In genomic region chr2L:223867-224598, dm6 we compare ENCODE assay signal across 3 fruit fly cellular contexts.
TF ChIP-seq lines count a peak whose summit lies in the region.

No protein-coding gene starts in this region.

- no peak for TF ChIP-seq CTCF in whole organism, embryonic (GFP tag; optimal IDR thresholded peaks at IDR 0.05; lab: Kevin White, UChicago)

TF ChIP-seq in whole organism, embryonic, 481 proteins besides CTCF, POLR2A, EP300 and RAD21 (continues in another document):
- TF ChIP-seq CG12391 (tag; optimal IDR thresholded peaks at IDR 0.05; lab: Kevin White, UChicago): no peak
- no peak for TF ChIP-seq CG12104 (GFP tag; optimal IDR thresholded peaks at IDR 0.05; lab: Kevin White, UChicago)
- 0 out of 2 replicates have a peak, but pooled peaks have one; percentile 3 for TF ChIP-seq CG13287 (GFP tag; IDR thresholded peaks at IDR 0.05; lab: Robert Waterston, UW; ENCODE audit: partially characterized antibody)
- TF ChIP-seq CkIIα-i1 (GFP tag; IDR thresholded peaks at IDR 0.05; lab: Robert Waterston, UW): no peak
- TF ChIP-seq CG2875 (GFP tag; optimal IDR thresholded peaks at IDR 0.05; lab: Kevin White, UChicago): no peak
- TF ChIP-seq CG10462 (GFP tag; optimal IDR thresholded peaks at IDR 0.05; lab: Kevin White, UChicago): no peak
- TF ChIP-seq cad (GFP tag; optimal IDR thresholded peaks at IDR 0.05; lab: Kevin White, UChicago): peak; percentile 71
- no peak for TF ChIP-seq Drgx (GFP tag; IDR thresholded peaks at IDR 0.05; lab: Robert Waterston, UW)
- no peak for TF ChIP-seq mirr (GFP tag; optimal IDR thresholded peaks at IDR 0.05; lab: Kevin White, UChicago)
- TF ChIP-seq CG17186 (GFP tag; optimal IDR thresholded peaks at IDR 0.05; lab: Kevin White, UChicago): no peak
- TF ChIP-seq Sox102F (GFP tag; optimal IDR thresholded peaks at IDR 0.05; lab: Kevin White, UChicago): no peak
- TF ChIP-seq Nf-YB (GFP tag; optimal IDR thresholded peaks at IDR 0.05; lab: Kevin White, UChicago): no peak
- TF ChIP-seq bcd (GFP tag; optimal IDR thresholded peaks at IDR 0.05; lab: Kevin White, UChicago): no peak
- TF ChIP-seq slp2 (GFP tag; optimal IDR thresholded peaks at IDR 0.05; lab: Kevin White, UChicago): no peak
- no peak for TF ChIP-seq vvl (GFP tag; IDR thresholded peaks at IDR 0.05; lab: Robert Waterston, UW)
- TF ChIP-seq CG3281 (GFP tag; optimal IDR thresholded peaks at IDR 0.05; lab: Kevin White, UChicago): no peak
- no peak for TF ChIP-seq CG6254 (GFP tag; optimal IDR thresholded peaks at IDR 0.05; lab: Kevin White, UChicago)
- TF ChIP-seq Tbp (GFP tag; optimal IDR thresholded peaks at IDR 0.05; lab: Kevin White, UChicago): no peak
- no peak for TF ChIP-seq dysf (GFP tag; IDR thresholded peaks at IDR 0.05; lab: Robert Waterston, UW)
- TF ChIP-seq CG10979 (tag; optimal IDR thresholded peaks at IDR 0.05; lab: Kevin White, UChicago): no peak
- TF ChIP-seq hkb (optimal IDR thresholded peaks at IDR 0.05; lab: Kevin White, UChicago): no peak
- no peak for TF ChIP-seq hkb (GFP tag; IDR thresholded peaks at IDR 0.05; lab: Robert Waterston, UW)
- TF ChIP-seq Optix (GFP tag; IDR thresholded peaks at IDR 0.05; lab: Robert Waterston, UW): no peak
- no peak for TF ChIP-seq CG12659 (GFP tag; optimal IDR thresholded peaks at IDR 0.05; lab: Kevin White, UChicago)
- no peak for TF ChIP-seq scrt (GFP tag; optimal IDR thresholded peaks at IDR 0.05; lab: Kevin White, UChicago)
- TF ChIP-seq knrl (GFP tag; IDR thresholded peaks at IDR 0.05; lab: Robert Waterston, UW; ENCODE audit: partially characterized antibody): no peak
- no peak for TF ChIP-seq CG10274 (GFP tag; optimal IDR thresholded peaks at IDR 0.05; lab: Kevin White, UChicago)
- no peak for TF ChIP-seq HLH4C (GFP tag; IDR thresholded peaks at IDR 0.05; lab: Robert Waterston, UW; ENCODE audit: partially characterized antibody)
- TF ChIP-seq crol (GFP tag; IDR thresholded peaks at IDR 0.05; lab: Robert Waterston, UW): peak; percentile 77
- no peak for TF ChIP-seq oc (tag; optimal IDR thresholded peaks at IDR 0.05; lab: Kevin White, UChicago)
- no peak for TF ChIP-seq CG8281 (tag; optimal IDR thresholded peaks at IDR 0.05; lab: Kevin White, UChicago)
- peak; percentile 69 for TF ChIP-seq cg (GFP tag; optimal IDR thresholded peaks at IDR 0.05; lab: Kevin White, UChicago)

TF ChIP-seq in whole organism, pupa, 21 proteins besides CTCF, POLR2A, EP300 and RAD21:
- TF ChIP-seq CG4496 (GFP tag; IDR thresholded peaks at IDR 0.05; lab: Robert Waterston, UW) (no peak), CG13204 (GFP tag; optimal IDR thresholded peaks at IDR 0.05; lab: Kevin White, UChicago) (peak; percentile 86)

TF ChIP-seq in whole organism, wandering third instar larva, 38 proteins besides CTCF, POLR2A, EP300 and RAD21:
- peak; percentile 17 for TF ChIP-seq psq (GFP tag; optimal IDR thresholded peaks at IDR 0.05; lab: Kevin White, UChicago)
- no peak for TF ChIP-seq Hr78 (GFP tag; optimal IDR thresholded peaks at IDR 0.05; lab: Kevin White, UChicago)
- no peak for TF ChIP-seq Myc (optimal IDR thresholded peaks at IDR 0.05; lab: Kevin White, UChicago)

Comparison
In these comparisons a context has a peak if more than half of its experiments do, and no peak if none do; other contexts are left out.
1. Of the 10 proteins assayed by ChIP-seq in both whole organism, embryonic and whole organism, wandering third instar larva: peak only in whole organism, embryonic: none; only in whole organism, wandering third instar larva: psq; in both: none; in neither: 9.